Worm (Caenorhabditis elegans) whole organism, mixed stage, embryonic: ENCODE results near the gene rpn-6.1.

Experiments used
- M03D4.4 ChIP-seq: sonication (generic microtip); optimal IDR thresholded peaks from 2 replicates; lab custom pipeline; 2017; ENCODE audit warnings: mild to moderate bottlenecking, missing genetic modification characterization, missing compliant biosample characterization
- blmp-1 ChIP-seq: fragments of 150-350 bp; optimal IDR thresholded peaks from 2 replicates; lab custom pipeline; 2014; ENCODE audit warnings: missing biosample characterization, missing genetic modification characterization
- ceh-39 ChIP-seq: fragments of 150-350 bp; optimal IDR thresholded peaks from 2 replicates; lab custom pipeline; 2014; ENCODE audit warnings: missing biosample characterization, missing genetic modification characterization
- ces-1 ChIP-seq: fragments of 150-350 bp; optimal IDR thresholded peaks from 2 replicates; lab custom pipeline; 2014; ENCODE audit warnings: missing biosample characterization, missing genetic modification reagents, missing genetic modification characterization
- flh-1 ChIP-seq: fragments of 200-800 bp; sonication (Bioruptor generic); optimal IDR thresholded peaks from 2 replicates; lab custom pipeline; 2018; ENCODE audit warnings: mild to moderate bottlenecking, missing genetic modification characterization, moderate library complexity, missing compliant biosample characterization
- ham-2 ChIP-seq: fragments of 200-800 bp; sonication (Bioruptor generic); optimal IDR thresholded peaks from 2 replicates; lab custom pipeline; 2018; ENCODE audit warnings: mild to moderate bottlenecking, missing genetic modification characterization, missing compliant biosample characterization
- hlh-1 ChIP-seq: fragments of 150-350 bp; optimal IDR thresholded peaks from 2 replicates; lab custom pipeline; 2014; ENCODE audit warnings: missing biosample characterization, missing genetic modification reagents, missing genetic modification characterization
- lsy-2 ChIP-seq: fragments of 150-350 bp; optimal IDR thresholded peaks from 2 replicates; lab custom pipeline; 2014; ENCODE audit warnings: missing biosample characterization, missing genetic modification characterization
- mab-5 ChIP-seq: fragments of 150-350 bp; optimal IDR thresholded peaks from 2 replicates; lab custom pipeline; 2014; ENCODE audit warnings: missing biosample characterization, missing genetic modification characterization
- mep-1 ChIP-seq: fragments of 150-350 bp; optimal IDR thresholded peaks from 2 replicates; lab custom pipeline; 2017; ENCODE audit warnings: missing biosample characterization, missing genetic modification reagents, missing genetic modification characterization, inconsistent platforms
- nhr-2 ChIP-seq: fragments of 150-350 bp; optimal IDR thresholded peaks from 2 replicates; lab custom pipeline; 2014; ENCODE audit warnings: missing biosample characterization, missing genetic modification characterization
- nhr-237 ChIP-seq: fragments of 150-350 bp; optimal IDR thresholded peaks from 2 replicates; lab custom pipeline; 2014; ENCODE audit warnings: missing biosample characterization, missing genetic modification characterization
- nhr-28 ChIP-seq: fragments of 150-350 bp; optimal IDR thresholded peaks from 2 replicates; lab custom pipeline; 2014; ENCODE audit warnings: missing biosample characterization, missing genetic modification characterization
- nhr-76 ChIP-seq: sonication (generic microtip); optimal IDR thresholded peaks from 2 replicates; lab custom pipeline; 2017; ENCODE audit warnings: missing biosample characterization, missing genetic modification characterization
- pha-4 ChIP-seq: fragments of 150-350 bp; optimal IDR thresholded peaks from 2 replicates; lab custom pipeline; 2018; ENCODE audit warnings: missing biosample characterization, missing genetic modification reagents, missing genetic modification characterization
- sem-2 ChIP-seq: fragments of 200-800 bp; sonication (Bioruptor generic); optimal IDR thresholded peaks from 2 replicates; lab custom pipeline; 2018; ENCODE audit warnings: mild to moderate bottlenecking, missing genetic modification characterization, missing compliant biosample characterization
- snpc-4 ChIP-seq: fragments of 150-350 bp; optimal IDR thresholded peaks from 2 replicates; lab custom pipeline; 2014; ENCODE audit warnings: missing biosample characterization, missing genetic modification characterization
- sptf-1 ChIP-seq: sonication (generic microtip); optimal IDR thresholded peaks from 2 replicates; lab custom pipeline; 2017; ENCODE audit warnings: mild to moderate bottlenecking, missing genetic modification characterization, moderate library complexity, missing compliant biosample characterization
- unc-120 ChIP-seq: sonication (generic microtip); optimal IDR thresholded peaks from 2 replicates; lab custom pipeline; 2017; ENCODE audit warnings: missing genetic modification characterization, missing compliant biosample characterization; ENCODE audit not compliant: poor library complexity, severe bottlenecking
- unc-39 ChIP-seq: fragments of 150-350 bp; optimal IDR thresholded peaks from 2 replicates; lab custom pipeline; 2014; ENCODE audit warnings: missing biosample characterization, missing genetic modification characterization
- unc-62 ChIP-seq: fragments of 150-350 bp; optimal IDR thresholded peaks from 2 replicates; lab custom pipeline; 2014; ENCODE audit warnings: missing biosample characterization, missing genetic modification reagents, missing genetic modification characterization
- zip-8 ChIP-seq: fragments of 150-350 bp; optimal IDR thresholded peaks from 2 replicates; lab custom pipeline; 2014; ENCODE audit warnings: missing biosample characterization, missing genetic modification characterization

The rpn-6.1 gene

DNA sequence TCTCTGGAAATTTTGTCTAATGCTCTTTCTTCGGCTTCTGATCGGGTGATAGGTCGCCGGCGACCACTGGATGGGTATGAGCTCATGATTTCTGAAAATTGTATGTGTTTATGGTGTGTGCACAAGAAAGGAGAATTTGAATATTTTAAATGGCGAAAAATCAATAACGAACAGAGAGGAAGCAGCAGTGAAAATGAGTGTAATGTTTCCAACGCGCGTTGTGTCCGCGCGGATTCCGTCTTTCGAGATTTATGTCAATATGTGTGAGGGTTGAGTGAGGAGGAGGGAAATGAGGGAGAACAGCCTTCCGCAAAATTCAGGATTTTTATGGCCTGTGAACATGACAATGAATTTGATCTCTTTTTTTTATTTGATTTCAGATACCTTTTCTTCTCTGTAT lies 33.1 kb downstream of the rpn-6.1 start, which contains the start of gene flap-1:
TSS of gene flap-1 (minus strand) at position 101 of the 400 bp plus-strand sequence.
- TF ChIP-seq nhr-76 (tag; lab: Kevin White, UChicago) = no peak
- peak; percentile 38 for TF ChIP-seq hlh-1
- TF ChIP-seq pha-4 (tag; lab: Kevin White, UChicago) = peak; percentile 41

DNA sequence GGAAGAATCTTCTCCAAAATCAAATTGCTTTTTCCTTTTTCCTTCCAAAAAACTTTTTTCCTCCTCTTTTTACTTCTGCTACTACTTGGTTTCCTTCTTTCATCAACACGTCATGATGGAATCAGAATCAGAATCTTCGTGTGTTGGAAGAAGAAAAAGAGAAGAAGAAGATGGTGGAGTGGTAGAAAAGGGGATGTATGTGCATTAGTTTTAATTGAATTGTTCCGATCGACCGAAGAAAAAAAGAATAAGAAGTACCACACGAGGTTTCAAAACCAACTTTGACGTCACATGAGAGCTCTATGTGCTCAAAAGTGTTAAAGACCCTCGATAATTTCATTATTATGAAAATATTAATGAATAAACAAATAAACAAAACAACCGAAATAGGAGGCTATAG lies 47.0 kb downstream of the rpn-6.1 start:
- TF ChIP-seq mab-5 (no peak), ces-1 (peak; percentile 43), mep-1 (tag; lab: Kevin White, UChicago) (no peak)
- TF ChIP-seq, all 35 proteins: peak for 1

DNA sequence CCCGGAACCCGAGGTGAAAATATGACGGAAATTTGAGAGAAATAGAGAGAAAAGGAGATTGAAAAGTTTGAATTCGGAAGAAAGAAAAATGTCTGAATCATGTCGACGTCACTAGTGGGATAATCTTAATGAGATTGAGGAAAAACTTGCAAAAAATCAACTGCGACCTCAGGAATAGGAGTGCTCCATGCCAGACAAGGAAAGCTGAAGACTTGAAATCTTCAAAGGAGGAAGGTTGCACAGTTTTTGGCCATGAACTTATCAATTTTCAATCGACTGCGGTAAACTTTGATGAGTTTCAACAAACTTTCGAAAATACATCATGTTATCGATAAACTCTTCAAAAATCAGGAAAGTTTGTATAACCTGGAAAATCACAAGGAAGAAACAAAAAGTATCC lies 49.4 kb downstream of the rpn-6.1 start, which contains the start of gene pdf-1:
TSS of gene pdf-1 (minus strand) at position 101 of the 400 bp plus-strand sequence.
- TF ChIP-seq snpc-4 (tag; lab: Kevin White, UChicago) (no peak), sem-2 (GFP tag; lab: Kevin White, UChicago) (no peak), blmp-1 (tag; lab: Kevin White, UChicago) (no peak), sptf-1 (no peak), flh-1 (GFP tag; lab: Kevin White, UChicago) (no peak), unc-39 (tag; lab: Kevin White, UChicago) (no peak), unc-62 (GFP tag; lab: Kevin White, UChicago) (no peak), nhr-28 (tag; lab: Kevin White, UChicago) (no peak), pha-4 (tag; lab: Kevin White, UChicago) (no peak), ham-2 (GFP tag; lab: Kevin White, UChicago) (no peak), ceh-39 (tag; lab: Kevin White, UChicago) (no peak), nhr-237 (tag; lab: Kevin White, UChicago) (no peak), nhr-76 (tag; lab: Kevin White, UChicago) (no peak), lsy-2 (tag; lab: Kevin White, UChicago) (no peak), zip-8 (no peak), unc-120 (tag; lab: Kevin White, UChicago) (no peak), nhr-2 (tag; lab: Kevin White, UChicago) (no peak), M03D4.4 (tag; lab: Kevin White, UChicago) (no peak)
